Fruit fly (Drosophila melanogaster) whole organism, adult: ENCODE results near the gene CG44008.

Source experiments
- Crg-1 ChIP-seq: fragments of 200-800 bp; sonication (Bioruptor generic); optimal IDR thresholded peaks from 2 replicates; lab custom pipeline; 2016; ENCODE audit warnings: missing biosample characterization, missing genetic modification characterization
- cic ChIP-seq: fragments of 200-800 bp; sonication (Bioruptor generic); optimal IDR thresholded peaks from 2 replicates; lab custom pipeline; 2017; ENCODE audit warnings: missing biosample characterization, mild to moderate bottlenecking, missing genetic modification characterization, moderate library complexity
- cnc ChIP-seq, 2 experiments: fragments of >200 bp; optimal IDR thresholded peaks; 2 replicates each; lab custom pipeline; 2017
- ovo ChIP-seq: fragments of 200-800 bp; sonication (Bioruptor generic); optimal IDR thresholded peaks from 2 replicates; lab custom pipeline; 2016; ENCODE audit warnings: missing biosample characterization, missing genetic modification characterization

DNA sequence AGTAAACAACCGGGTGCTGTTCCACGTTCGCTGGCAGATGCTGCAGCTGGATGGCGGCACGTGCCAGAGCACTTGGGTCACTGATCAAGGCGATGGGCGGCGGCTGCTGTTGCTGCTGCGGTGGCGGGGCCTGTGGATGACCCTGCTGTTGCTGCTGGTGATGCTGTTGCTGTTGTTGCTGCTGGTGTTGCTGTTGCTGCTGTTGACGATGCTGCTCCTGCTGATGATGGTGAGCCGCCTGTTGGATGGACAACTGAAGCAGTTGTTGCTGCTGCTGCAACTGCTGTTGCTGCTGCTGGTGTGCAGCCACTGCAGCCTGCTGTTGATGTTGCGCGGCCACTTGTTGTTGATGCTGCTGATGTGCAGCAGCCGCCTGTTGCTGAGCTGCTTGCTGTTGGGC lies 45.1 kb downstream of the CG44008 start:
- TF ChIP-seq cnc (optimal IDR thresholded peaks at IDR 0.05; lab: Kevin White, UChicago), result no peak
- TF ChIP-seq ovo (GFP tag; lab: Kevin White, UChicago), result no peak
- no peak for TF ChIP-seq Crg-1 (GFP tag; lab: Kevin White, UChicago)
- no peak for TF ChIP-seq cic (GFP tag; lab: Kevin White, UChicago)
